Fruit fly (Drosophila melanogaster) whole organism, embryonic: Measurements from ENCODE around the gene ver.

Source experiments
- CG10209 ChIP-seq: fragments of 200-800 bp; sonication (Bioruptor generic); optimal IDR thresholded peaks from 3 replicates; lab custom pipeline; 2017; ENCODE audit warnings: missing biosample characterization, mild to moderate bottlenecking, missing genetic modification characterization, missing genetic modification reagents
- CG10267 ChIP-seq: fragments of 200-800 bp; sonication (Bioruptor generic); optimal IDR thresholded peaks from 2 replicates; lab custom pipeline; 2018; ENCODE audit warnings: missing biosample characterization, mild to moderate bottlenecking, missing genetic modification characterization, moderate library complexity
- CG10565 ChIP-seq: fragments of 200-800 bp; sonication (Bioruptor generic); optimal IDR thresholded peaks from 3 replicates; lab custom pipeline; 2016; ENCODE audit warnings: missing biosample characterization, mild to moderate bottlenecking, missing genetic modification characterization
- CG11085 ChIP-seq: fragments of 200-800 bp; sonication (Bioruptor generic); IDR thresholded peaks from 2 replicates; pipeline ENCODE4 v1.3.6; 2022; ENCODE audit warnings: missing biosample characterization, missing genetic modification characterization
- CG11723 ChIP-seq: fragments of 200-800 bp; sonication (Bioruptor generic); optimal IDR thresholded peaks from 2 replicates; lab custom pipeline; 2017; ENCODE audit warnings: missing biosample characterization, mild to moderate bottlenecking, missing genetic modification characterization
- CG12659 ChIP-seq: fragments of 200-800 bp; sonication (Bioruptor generic); optimal IDR thresholded peaks from 3 replicates; lab custom pipeline; 2017; ENCODE audit warnings: mild to moderate bottlenecking, missing biosample characterization, missing genetic modification reagents, missing genetic modification characterization
- CG13287 ChIP-seq: fragments of 200-800 bp; sonication (Bioruptor generic); IDR thresholded peaks from 2 replicates; pipeline ENCODE4 v1.3.6; 2022; ENCODE audit warnings: missing biosample characterization, missing genetic modification characterization; ENCODE audit not compliant: partially characterized antibody
- CG14965 ChIP-seq: fragments of 200-800 bp; sonication (Bioruptor generic); optimal IDR thresholded peaks from 2 replicates; lab custom pipeline; 2016; ENCODE audit warnings: missing biosample characterization, missing genetic modification characterization, borderline replicate concordance
- CG18262 ChIP-seq: fragments of 200-800 bp; optimal IDR thresholded peaks from 3 replicates; lab custom pipeline; 2019; ENCODE audit warnings: missing biosample characterization, mild to moderate bottlenecking, missing genetic modification characterization, moderate library complexity
- CG18476 ChIP-seq: fragments of 200-800 bp; sonication (Bioruptor generic); optimal IDR thresholded peaks from 2 replicates; lab custom pipeline; 2016; ENCODE audit warnings: missing biosample characterization, mild to moderate bottlenecking, missing genetic modification characterization
- CG2199 ChIP-seq: fragments of 200-800 bp; sonication (Bioruptor generic); IDR thresholded peaks from 3 replicates; pipeline ENCODE4 v1.3.6; 2022; ENCODE audit warnings: missing biosample characterization, missing genetic modification characterization
- CG30431 ChIP-seq: fragments of 200-800 bp; sonication (Bioruptor generic); optimal IDR thresholded peaks from 2 replicates; lab custom pipeline; 2017; ENCODE audit warnings: missing biosample characterization, missing genetic modification characterization
- CG34422 ChIP-seq: fragments of 200-800 bp; sonication (Bioruptor generic); IDR thresholded peaks from 3 replicates; pipeline ENCODE4 v1.3.6; 2022; ENCODE audit warnings: missing biosample characterization, missing genetic modification characterization
- CG3995 ChIP-seq: fragments of 200-800 bp; sonication (Bioruptor generic); optimal IDR thresholded peaks from 3 replicates; lab custom pipeline; 2016; ENCODE audit warnings: missing biosample characterization, missing genetic modification characterization
- CG4282 ChIP-seq: fragments of 200-800 bp; sonication (Bioruptor generic); optimal IDR thresholded peaks from 2 replicates; lab custom pipeline; 2016; ENCODE audit warnings: missing biosample characterization, missing genetic modification characterization
- CG5953 ChIP-seq: fragments of 200-800 bp; sonication (Bioruptor generic); IDR thresholded peaks from 2 replicates; pipeline ENCODE4 v1.3.6; 2022; ENCODE audit warnings: missing biosample characterization, missing genetic modification characterization
- CG6654 ChIP-seq: fragments of 200-800 bp; sonication (Bioruptor generic); optimal IDR thresholded peaks from 2 replicates; lab custom pipeline; 2017; ENCODE audit warnings: missing biosample characterization, mild to moderate bottlenecking, missing genetic modification characterization
- CG6765 ChIP-seq: fragments of 200-800 bp; sonication (Bioruptor generic); optimal IDR thresholded peaks from 3 replicates; lab custom pipeline; 2017; ENCODE audit warnings: missing biosample characterization, mild to moderate bottlenecking, missing genetic modification characterization
- CG6813 ChIP-seq: fragments of 200-800 bp; sonication (Bioruptor generic); optimal IDR thresholded peaks from 2 replicates; lab custom pipeline; 2017; ENCODE audit warnings: missing biosample characterization, missing genetic modification characterization, mild to moderate bottlenecking, moderate library complexity, missing genetic modification reagents
- Dip3 ChIP-seq: fragments of 200-800 bp; sonication (Bioruptor generic); optimal IDR thresholded peaks from 3 replicates; lab custom pipeline; 2016; ENCODE audit warnings: missing biosample characterization, missing genetic modification characterization
- Hand ChIP-seq: fragments of 200-800 bp; sonication (Bioruptor generic); optimal IDR thresholded peaks from 2 replicates; lab custom pipeline; 2017; ENCODE audit warnings: mild to moderate bottlenecking, missing biosample characterization, missing genetic modification reagents, missing genetic modification characterization
- Hmx ChIP-seq: fragments of 200-800 bp; sonication (Bioruptor generic); optimal IDR thresholded peaks from 2 replicates; lab custom pipeline; 2016; ENCODE audit warnings: missing biosample characterization, missing genetic modification characterization
- Med ChIP-seq: fragments of 200-800 bp; sonication (Bioruptor generic); peaks from one replicate; lab custom pipeline; 2016; ENCODE audit warnings: missing biosample characterization, missing genetic modification characterization, mild to moderate bottlenecking, inconsistent platforms, moderate library complexity
- Mrtf ChIP-seq: fragments of 200-800 bp; sonication (Bioruptor generic); IDR thresholded peaks from 3 replicates; pipeline ENCODE4 v1.3.6; 2022; ENCODE audit warnings: missing biosample characterization, missing genetic modification characterization
- NFAT ChIP-seq: fragments of 200-800 bp; sonication (Bioruptor generic); IDR thresholded peaks from 2 replicates; pipeline ENCODE4 v1.3.6; 2022; ENCODE audit warnings: missing biosample characterization, missing genetic modification characterization
- NfI ChIP-seq: fragments of 200-800 bp; sonication (Bioruptor generic); optimal IDR thresholded peaks from 3 replicates; lab custom pipeline; 2018; ENCODE audit warnings: missing biosample characterization, mild to moderate bottlenecking, missing genetic modification characterization, moderate library complexity
- Scr ChIP-seq: fragments of 200-800 bp; sonication (Bioruptor generic); IDR thresholded peaks from 2 replicates; pipeline ENCODE4 v1.3.6; 2022; ENCODE audit warnings: missing biosample characterization, missing genetic modification characterization; ENCODE audit not compliant: partially characterized antibody
- Stat92E ChIP-seq, 3 experiments: fragments of >200 bp in 2 of 3; fragments of 200-800 bp in 1 of 3; sonication (Bioruptor generic) in 1 of 3; optimal IDR thresholded peaks; 2 replicates each; lab custom pipeline; 2017 to 2019; ENCODE audit warnings: missing biosample characterization in 3 of 3, missing genetic modification characterization in 3 of 3, mild to moderate bottlenecking in 1 of 3, moderate library complexity in 1 of 3
- croc ChIP-seq: fragments of 200-800 bp; sonication (Bioruptor generic); conservative IDR thresholded peaks from 3 replicates; pipeline ENCODE4 v1.3.6; 2022; ENCODE audit warnings: missing biosample characterization, missing genetic modification characterization
- crp ChIP-seq, 2 experiments: fragments of 200-800 bp; sonication (Bioruptor generic); optimal IDR thresholded peaks; 2 replicates in 1 of 2; 3 replicates in 1 of 2; lab custom pipeline; 2017; ENCODE audit warnings: missing biosample characterization in 2 of 2, missing genetic modification characterization in 2 of 2, mild to moderate bottlenecking in 1 of 2, moderate library complexity in 1 of 2
- dimm ChIP-seq: fragments of 200-800 bp; sonication (Bioruptor generic); IDR thresholded peaks from 2 replicates; pipeline ENCODE4 v1.3.6; 2022; ENCODE audit warnings: missing biosample characterization, missing genetic modification characterization
- esg ChIP-seq: fragments of 200-800 bp; sonication (Bioruptor generic); conservative IDR thresholded peaks from 2 replicates; pipeline ENCODE4 v1.3.6; 2022; ENCODE audit warnings: missing biosample characterization, missing genetic modification characterization
- ewg ChIP-seq: fragments of 200-800 bp; sonication (Bioruptor generic); optimal IDR thresholded peaks from 3 replicates; lab custom pipeline; 2017; ENCODE audit warnings: mild to moderate bottlenecking, missing biosample characterization, missing genetic modification reagents, missing genetic modification characterization
- grau ChIP-seq: fragments of 200-800 bp; optimal IDR thresholded peaks from 3 replicates; lab custom pipeline; 2019; ENCODE audit warnings: missing biosample characterization, mild to moderate bottlenecking, missing genetic modification characterization, moderate library complexity
- gro ChIP-seq: fragments of 200-800 bp; sonication (Bioruptor generic); optimal IDR thresholded peaks from 2 replicates; lab custom pipeline; 2016; ENCODE audit warnings: missing biosample characterization, missing genetic modification characterization
- ham ChIP-seq: fragments of 200-800 bp; sonication (Bioruptor generic); IDR thresholded peaks from 2 replicates; pipeline ENCODE4 v1.3.6; 2022; ENCODE audit warnings: missing biosample characterization, missing genetic modification characterization
- hb ChIP-seq: fragments of 200-800 bp; sonication (Bioruptor generic); IDR thresholded peaks from 3 replicates; pipeline ENCODE4 v1.3.6; 2022; ENCODE audit warnings: missing biosample characterization, missing genetic modification characterization; ENCODE audit not compliant: partially characterized antibody
- hkb ChIP-seq, 2 experiments: fragments of 200-800 bp in 1 of 2; fragments of >200 bp in 1 of 2; sonication (Bioruptor generic) in 1 of 2; IDR thresholded peaks in 1 of 2; optimal IDR thresholded peaks in 1 of 2; 2 replicates each; pipeline versions ENCODE4 v1.3.6 to Lab custom; 2017 to 2022; ENCODE audit warnings: missing biosample characterization in 1 of 2, missing genetic modification characterization in 1 of 2
- hth ChIP-seq: fragments of >200 bp; optimal IDR thresholded peaks from 2 replicates; lab custom pipeline; 2017; ENCODE audit warnings: inconsistent platforms
- kah ChIP-seq: fragments of 200-800 bp; sonication (Bioruptor generic); optimal IDR thresholded peaks from 2 replicates; lab custom pipeline; 2018; ENCODE audit warnings: missing biosample characterization, mild to moderate bottlenecking, missing genetic modification characterization
- mam ChIP-seq: fragments of 200-800 bp; sonication (Bioruptor generic); optimal IDR thresholded peaks from 3 replicates; lab custom pipeline; 2016; ENCODE audit warnings: missing biosample characterization, missing genetic modification characterization
- nom ChIP-seq: fragments of 200-800 bp; sonication (Bioruptor generic); optimal IDR thresholded peaks from 2 replicates; lab custom pipeline; 2017; ENCODE audit warnings: missing biosample characterization, missing genetic modification characterization, mild to moderate bottlenecking, moderate library complexity, missing genetic modification reagents
- repo ChIP-seq: fragments of 200-800 bp; sonication (Bioruptor generic); optimal IDR thresholded peaks from 2 replicates; lab custom pipeline; 2016; ENCODE audit warnings: missing biosample characterization, missing genetic modification characterization
- sima ChIP-seq: fragments of 200-800 bp; sonication (Bioruptor generic); optimal IDR thresholded peaks from 2 replicates; lab custom pipeline; 2016; ENCODE audit warnings: missing biosample characterization, missing genetic modification characterization
- stc ChIP-seq: fragments of 200-800 bp; sonication (Bioruptor generic); IDR thresholded peaks from 2 replicates; pipeline ENCODE4 v1.3.6; 2022; ENCODE audit warnings: missing biosample characterization, missing genetic modification characterization
- sug ChIP-seq: fragments of 200-800 bp; optimal IDR thresholded peaks from 2 replicates; lab custom pipeline; 2019; ENCODE audit warnings: missing biosample characterization, mild to moderate bottlenecking, missing genetic modification characterization, moderate library complexity
- tio ChIP-seq: fragments of 200-800 bp; sonication (Bioruptor generic); optimal IDR thresholded peaks from 2 replicates; lab custom pipeline; 2017; ENCODE audit warnings: missing biosample characterization, missing genetic modification characterization, inconsistent platforms
- trh ChIP-seq: fragments of 200-800 bp; sonication (Bioruptor generic); optimal IDR thresholded peaks from 2 replicates; lab custom pipeline; 2016; ENCODE audit warnings: missing biosample characterization, missing genetic modification characterization
- zf30C ChIP-seq: fragments of 200-800 bp; sonication (Bioruptor generic); optimal IDR thresholded peaks from 3 replicates; lab custom pipeline; 2018; ENCODE audit warnings: missing biosample characterization, mild to moderate bottlenecking, missing genetic modification characterization

ver gene

dm6 chr3L:12533392-12534070 is 9.7 kb downstream of the ver start, which contains the start of the genes Tsf2 and CG34242 (continued):
- TF ChIP-seq CG18476 (GFP tag; lab: Kevin White, UChicago) (no peak), CG3995 (GFP tag; lab: Kevin White, UChicago) (peak; percentile 61), CG6813 (GFP tag; lab: Kevin White, UChicago) (no peak), crp (GFP tag; optimal IDR thresholded peaks at IDR 0.05; lab: Kevin White, UChicago) (peak in 1 of 2 experiments; percentile 70), hth (no peak), hb (GFP tag; lab: Robert Waterston, UW) (no peak), tio (no peak), CG30431 (GFP tag; lab: Kevin White, UChicago) (no peak), Hand (GFP tag; lab: Kevin White, UChicago) (no peak), Hmx (no peak), ewg (GFP tag; lab: Kevin White, UChicago) (no peak), CG5953 (GFP tag; lab: Robert Waterston, UW) (peak; percentile 90), sug (tag; lab: Kevin White, UChicago) (peak; percentile 77), CG14965 (GFP tag; lab: Kevin White, UChicago) (no peak), trh (GFP tag; lab: Kevin White, UChicago) (no peak), NFAT (GFP tag; lab: Robert Waterston, UW) (peak; percentile 85), mam (GFP tag; lab: Kevin White, UChicago) (peak; percentile 21), CG10209 (GFP tag; lab: Kevin White, UChicago) (peak; percentile 4), stc (GFP tag; lab: Robert Waterston, UW) (peak; percentile 83), Scr (GFP tag; lab: Robert Waterston, UW) (no peak; the same call in 1 of the 2 replicates), Med (GFP tag; lab: Kevin White, UChicago) (peak; percentile 72), dimm (peak; percentile 87), CG18262 (tag; lab: Kevin White, UChicago) (peak; percentile 85), croc (peak; percentile 91), CG34422 (GFP tag; lab: Robert Waterston, UW) (peak; percentile 92), nom (GFP tag; lab: Kevin White, UChicago) (peak; percentile 58), CG11723 (GFP tag; lab: Kevin White, UChicago) (no peak), sima (GFP tag; lab: Kevin White, UChicago) (no peak), Stat92E (GFP tag; optimal IDR thresholded peaks at IDR 0.05; lab: Kevin White, UChicago) (peak in 1 of 3 experiments; percentile 26), gro (GFP tag; lab: Kevin White, UChicago) (no peak), Mrtf (GFP tag; lab: Robert Waterston, UW) (peak; percentile 87; the same call in 2 of the 3 replicates), kah (GFP tag; lab: Kevin White, UChicago) (peak; percentile 47), hkb (optimal IDR thresholded peaks at IDR 0.05; lab: Kevin White, UChicago) (no peak), hkb (GFP tag; IDR thresholded peaks at IDR 0.05; lab: Robert Waterston, UW) (peak; percentile 85), CG13287 (GFP tag; lab: Robert Waterston, UW) (no peak), CG4282 (GFP tag; lab: Kevin White, UChicago) (no peak), grau (peak; percentile 94), CG10267 (peak; percentile 51), ham (GFP tag; lab: Robert Waterston, UW) (no peak), CG10565 (GFP tag; lab: Kevin White, UChicago) (no peak), CG11085 (GFP tag; lab: Robert Waterston, UW) (peak; percentile 89), NfI (no peak), CG2199 (GFP tag; lab: Robert Waterston, UW) (no peak), CG6654 (GFP tag; lab: Kevin White, UChicago) (peak; percentile 49), repo (GFP tag; lab: Kevin White, UChicago) (no peak), Dip3 (GFP tag; lab: Kevin White, UChicago) (peak; percentile 34), zf30C (GFP tag; lab: Kevin White, UChicago) (no peak), CG6765 (GFP tag; lab: Kevin White, UChicago) (no peak), CG12659 (GFP tag; lab: Kevin White, UChicago) (peak; percentile 56), esg (peak; percentile 97)
